Worm (Caenorhabditis elegans) whole organism, L4 larva: ENCODE results near the gene F46C5.10.

Source experiments
- D1046.2 ChIP-seq: fragments of 200-800 bp; sonication (Bioruptor generic); IDR thresholded peaks from 2 replicates; pipeline ENCODE4 v1.3.6; 2022; ENCODE audit warnings: missing genetic modification characterization, missing compliant biosample characterization
- ceh-20 ChIP-seq: fragments of 200-800 bp; sonication (Bioruptor generic); IDR thresholded peaks from 2 replicates; pipeline ENCODE4 v1.3.6; 2022; ENCODE audit warnings: missing genetic modification reagents, missing genetic modification characterization, missing compliant biosample characterization
- ceh-82 ChIP-seq: sonication (generic microtip); optimal IDR thresholded peaks from 2 replicates; lab custom pipeline; 2017; ENCODE audit warnings: missing biosample characterization, missing genetic modification characterization
- egl-27 ChIP-seq: sonication (generic microtip); optimal IDR thresholded peaks from 3 replicates; lab custom pipeline; 2017; ENCODE audit warnings: missing biosample characterization, missing genetic modification reagents, missing genetic modification characterization
- hif-1 ChIP-seq, 2 experiments: sonication (generic microtip); optimal IDR thresholded peaks; 2 replicates each; lab custom pipeline; 2016 to 2017; ENCODE audit warnings: missing compliant biosample characterization in 2 of 2, missing genetic modification characterization in 2 of 2, missing genetic modification reagents in 2 of 2, missing genotype in 2 of 2, mild to moderate bottlenecking in 1 of 2
- lim-7 ChIP-seq: fragments of 200-800 bp; sonication (Bioruptor generic); IDR thresholded peaks from 2 replicates; pipeline ENCODE4 v1.3.6; 2022; ENCODE audit warnings: missing genetic modification characterization, missing compliant biosample characterization
- nhr-237 ChIP-seq: sonication (generic microtip); optimal IDR thresholded peaks from 2 replicates; lab custom pipeline; 2017; ENCODE audit warnings: missing biosample characterization, missing genetic modification characterization
- nhr-76 ChIP-seq: fragments of 150-350 bp; optimal IDR thresholded peaks from 2 replicates; lab custom pipeline; 2014; ENCODE audit warnings: missing biosample characterization, missing genetic modification characterization
- pqm-1 ChIP-seq: sonication (generic microtip); optimal IDR thresholded peaks from 2 replicates; lab custom pipeline; 2017; ENCODE audit warnings: missing biosample characterization, missing genetic modification characterization

DNA sequence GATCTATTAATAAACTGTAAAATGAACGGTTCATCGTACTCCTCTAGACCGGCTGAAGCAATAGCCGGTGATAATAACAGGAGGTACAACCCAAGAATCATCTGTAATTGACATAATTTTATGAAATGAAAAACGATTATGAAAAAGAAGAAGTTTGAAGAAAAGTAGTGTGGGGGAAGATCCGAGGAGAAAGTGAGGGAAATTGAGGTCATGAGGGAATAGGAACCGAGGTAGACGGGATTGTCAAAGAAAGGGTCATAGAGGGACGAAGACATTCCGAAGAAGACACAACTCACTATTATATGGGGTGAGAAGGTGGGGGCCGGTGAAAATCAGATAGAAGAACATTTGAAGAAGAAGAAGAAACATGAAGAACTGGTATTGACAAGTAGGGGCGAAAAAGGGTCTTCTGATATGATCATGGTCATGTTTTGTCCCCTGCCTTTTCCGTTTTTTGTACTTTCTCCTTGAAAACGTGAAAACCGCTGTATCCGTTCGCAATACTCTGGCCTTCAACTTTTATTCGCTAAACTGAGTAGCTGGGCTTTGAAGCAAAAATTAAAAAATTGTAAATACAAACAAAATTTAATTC is 33.3 kb upstream of the F46C5.10 start, which contains the start of gene oac-46:
- TF ChIP-seq egl-27 (no peak), lim-7 (GFP tag; lab: Robert Waterston, UW) (no peak), nhr-237 (tag; lab: Kevin White, UChicago) (no peak), hif-1 (tag; optimal IDR thresholded peaks at IDR 0.05; lab: Kevin White, UChicago) (no peak), ceh-20 (GFP tag; lab: Robert Waterston, UW) (no peak), D1046.2 (GFP tag; lab: Robert Waterston, UW) (no peak), ceh-82 (no peak), pqm-1 (tag; lab: Kevin White, UChicago) (no peak), nhr-76 (tag; lab: Kevin White, UChicago) (no peak)
